1 fruit fly cellular context compared by ENCODE assay signal in genomic region chr3L:2152730-2153129, dm6.
TF ChIP-seq lines count a peak whose summit lies in the region.

No protein-coding gene starts in this region.

TF ChIP-seq in whole organism, embryonic, 481 proteins besides CTCF, POLR2A, EP300 and RAD21 (continued from another document and continues in another):
- TF ChIP-seq CG10274 (GFP tag; optimal IDR thresholded peaks at IDR 0.05; lab: Kevin White, UChicago) (no peak), sd (tag; optimal IDR thresholded peaks at IDR 0.05; lab: Kevin White, UChicago) (no peak), Drgx (GFP tag; IDR thresholded peaks at IDR 0.05; lab: Robert Waterston, UW) (peak; percentile 42), CG7963 (GFP tag; IDR thresholded peaks at IDR 0.05; lab: Robert Waterston, UW; ENCODE audit: partially characterized antibody) (no peak), knrl (GFP tag; IDR thresholded peaks at IDR 0.05; lab: Robert Waterston, UW; ENCODE audit: partially characterized antibody) (no peak), jing (GFP tag; optimal IDR thresholded peaks at IDR 0.05; lab: Kevin White, UChicago) (no peak), Pdp1 (GFP tag; optimal IDR thresholded peaks at IDR 0.05; lab: Kevin White, UChicago) (peak in 1 of 2 experiments; percentile 17), bbx (GFP tag; IDR thresholded peaks at IDR 0.05; lab: Robert Waterston, UW; ENCODE audit: partially characterized antibody) (no peak), sens (GFP tag; lab: Kevin White, UChicago) (peak; percentile 79), CG12659 (GFP tag; optimal IDR thresholded peaks at IDR 0.05; lab: Kevin White, UChicago) (no peak), CG10462 (GFP tag; optimal IDR thresholded peaks at IDR 0.05; lab: Kevin White, UChicago) (no peak), salm (tag; optimal IDR thresholded peaks at IDR 0.05; lab: Kevin White, UChicago) (no peak), Rx (GFP tag; IDR thresholded peaks at IDR 0.05; lab: Robert Waterston, UW) (no peak), CG10959 (GFP tag; IDR thresholded peaks at IDR 0.05; lab: Robert Waterston, UW) (0 out of 2 replicates have a peak, but pooled peaks have one; percentile 42), MBD-R2 (GFP tag; IDR thresholded peaks at IDR 0.05; lab: Robert Waterston, UW) (no peak), CG32767 (GFP tag; IDR thresholded peaks at IDR 0.05; lab: Robert Waterston, UW) (no peak), tap (tag; optimal IDR thresholded peaks at IDR 0.05; lab: Kevin White, UChicago) (no peak), lmd (GFP tag; IDR thresholded peaks at IDR 0.05; lab: Robert Waterston, UW) (no peak; the same call in 1 of the 2 replicates), CG6654 (GFP tag; optimal IDR thresholded peaks at IDR 0.05; lab: Kevin White, UChicago) (no peak), kay (GFP tag; optimal IDR thresholded peaks at IDR 0.05; lab: Kevin White, UChicago) (no peak), ro (GFP tag; IDR thresholded peaks at IDR 0.05; lab: Robert Waterston, UW) (no peak), NC2α (GFP tag; optimal IDR thresholded peaks at IDR 0.05; lab: Kevin White, UChicago) (no peak), CG17359 (tag; optimal IDR thresholded peaks at IDR 0.05; lab: Kevin White, UChicago) (no peak), dm (GFP tag; optimal IDR thresholded peaks at IDR 0.05; lab: Kevin White, UChicago) (no peak), ssp (GFP tag; IDR thresholded peaks at IDR 0.05; lab: Robert Waterston, UW) (no peak), corto (GFP tag; optimal IDR thresholded peaks at IDR 0.05; lab: Kevin White, UChicago) (no peak), danr (GFP tag; IDR thresholded peaks at IDR 0.05; lab: Robert Waterston, UW) (no peak), CG31388 (GFP tag; optimal IDR thresholded peaks at IDR 0.05; lab: Kevin White, UChicago) (no peak), ash1 (GFP tag; optimal IDR thresholded peaks at IDR 0.05; lab: Kevin White, UChicago) (no peak), CG1602 (GFP tag; optimal IDR thresholded peaks at IDR 0.05; lab: Kevin White, UChicago) (no peak), Bteb2 (GFP tag; optimal IDR thresholded peaks at IDR 0.05; lab: Kevin White, UChicago) (no peak), Dek (tag; optimal IDR thresholded peaks at IDR 0.05; lab: Kevin White, UChicago) (no peak), Atf-2 (GFP tag; optimal IDR thresholded peaks at IDR 0.05; lab: Kevin White, UChicago) (no peak), CG11456 (GFP tag; IDR thresholded peaks at IDR 0.05; lab: Robert Waterston, UW) (no peak), inv (GFP tag; IDR thresholded peaks at IDR 0.05; lab: Robert Waterston, UW; ENCODE audit: partially characterized antibody) (no peak), Asciz (GFP tag; optimal IDR thresholded peaks at IDR 0.05; lab: Kevin White, UChicago) (no peak), vfl (GFP tag; optimal IDR thresholded peaks at IDR 0.05; lab: Kevin White, UChicago) (no peak), CG17186 (GFP tag; optimal IDR thresholded peaks at IDR 0.05; lab: Kevin White, UChicago) (no peak), aop (GFP tag; IDR thresholded peaks at IDR 0.05; lab: Robert Waterston, UW) (no peak), ac (GFP tag; optimal IDR thresholded peaks at IDR 0.05; lab: Kevin White, UChicago) (no peak), Hr3 (GFP tag; optimal IDR thresholded peaks at IDR 0.05; lab: Kevin White, UChicago) (no peak), Doc3 (GFP tag; IDR thresholded peaks at IDR 0.05; lab: Robert Waterston, UW; ENCODE audit: partially characterized antibody) (no peak), Rfx (GFP tag; IDR thresholded peaks at IDR 0.05; lab: Robert Waterston, UW) (peak; percentile 45), CG2120 (GFP tag; optimal IDR thresholded peaks at IDR 0.05; lab: Kevin White, UChicago) (peak; percentile 56), CG8290 (GFP tag; optimal IDR thresholded peaks at IDR 0.05; lab: Kevin White, UChicago) (no peak), CG8290 (tag; optimal IDR thresholded peaks at IDR 0.05; lab: Kevin White, UChicago) (peak in 1 of 2 experiments; percentile 46), caup (GFP tag; optimal IDR thresholded peaks at IDR 0.05; lab: Kevin White, UChicago; ENCODE audit: severe bottlenecking) (no peak), C15 (GFP tag; IDR thresholded peaks at IDR 0.05; lab: Robert Waterston, UW) (no peak), vnd (GFP tag; IDR thresholded peaks at IDR 0.05; lab: Robert Waterston, UW; ENCODE audit: partially characterized antibody) (0 out of 3 replicates have a peak, but pooled peaks have one; percentile 30), CG8478 (optimal IDR thresholded peaks at IDR 0.05; lab: Kevin White, UChicago) (no peak), Bdp1 (GFP tag; optimal IDR thresholded peaks at IDR 0.05; lab: Kevin White, UChicago) (no peak), CG12769 (tag; optimal IDR thresholded peaks at IDR 0.05; lab: Kevin White, UChicago) (peak; percentile 34), CG11093 (GFP tag; IDR thresholded peaks at IDR 0.05; lab: Robert Waterston, UW) (no peak), ttk (GFP tag; IDR thresholded peaks at IDR 0.05; lab: Robert Waterston, UW) (peak; percentile 39; the same call in 1 of the 2 replicates), Mrtf (GFP tag; IDR thresholded peaks at IDR 0.05; lab: Robert Waterston, UW) (no peak), gt (GFP tag; IDR thresholded peaks at IDR 0.05; lab: Robert Waterston, UW) (no peak), CG43689 (GFP tag; IDR thresholded peaks at IDR 0.05; lab: Robert Waterston, UW) (no peak), CG12942 (GFP tag; optimal IDR thresholded peaks at IDR 0.05; lab: Kevin White, UChicago) (no peak), CG16813 (GFP tag; IDR thresholded peaks at IDR 0.05; lab: Robert Waterston, UW; ENCODE audit: partially characterized antibody) (no peak), crol (GFP tag; IDR thresholded peaks at IDR 0.05; lab: Robert Waterston, UW) (peak; percentile 37; the same call in 1 of the 2 replicates), D19B (GFP tag; optimal IDR thresholded peaks at IDR 0.05; lab: Kevin White, UChicago) (no peak), CG31365 (tag; optimal IDR thresholded peaks at IDR 0.05; lab: Kevin White, UChicago) (no peak), CG3281 (GFP tag; optimal IDR thresholded peaks at IDR 0.05; lab: Kevin White, UChicago) (no peak), CG4707 (GFP tag; optimal IDR thresholded peaks at IDR 0.05; lab: Kevin White, UChicago) (no peak), gcm (GFP tag; optimal IDR thresholded peaks at IDR 0.05; lab: Kevin White, UChicago) (no peak), Eip74EF (GFP tag; optimal IDR thresholded peaks at IDR 0.05; lab: Kevin White, UChicago) (no peak), CG16863 (GFP tag; optimal IDR thresholded peaks at IDR 0.05; lab: Kevin White, UChicago) (no peak), CG10979 (tag; optimal IDR thresholded peaks at IDR 0.05; lab: Kevin White, UChicago) (no peak), jumu (GFP tag; optimal IDR thresholded peaks at IDR 0.05; lab: Kevin White, UChicago) (no peak), Nf-YB (GFP tag; optimal IDR thresholded peaks at IDR 0.05; lab: Kevin White, UChicago) (no peak), E2f1 (GFP tag; IDR thresholded peaks at IDR 0.05; lab: Robert Waterston, UW) (0 out of 2 replicates have a peak, but pooled peaks have one; percentile 14), CG31441 (GFP tag; IDR thresholded peaks at IDR 0.05; lab: Robert Waterston, UW) (no peak), CG9609 (GFP tag; optimal IDR thresholded peaks at IDR 0.05; lab: Kevin White, UChicago) (no peak), E2f2 (GFP tag; IDR thresholded peaks at IDR 0.05; lab: Robert Waterston, UW) (peak; percentile 10; the same call in 1 of the 2 replicates), CG3407 (GFP tag; optimal IDR thresholded peaks at IDR 0.05; lab: Kevin White, UChicago) (no peak), Ets97D (GFP tag; optimal IDR thresholded peaks at IDR 0.05; lab: Kevin White, UChicago) (no peak), CG9932 (GFP tag; IDR thresholded peaks at IDR 0.05; lab: Robert Waterston, UW) (peak; percentile 25; the same call in 1 of the 2 replicates), Oli (tag; optimal IDR thresholded peaks at IDR 0.05; lab: Kevin White, UChicago) (peak; percentile 18), CG10209 (GFP tag; optimal IDR thresholded peaks at IDR 0.05; lab: Kevin White, UChicago) (no peak), CG2202 (tag; optimal IDR thresholded peaks at IDR 0.05; lab: Kevin White, UChicago) (no peak), CG2712 (tag; optimal IDR thresholded peaks at IDR 0.05; lab: Kevin White, UChicago) (no peak), HmgZ (tag; optimal IDR thresholded peaks at IDR 0.05; lab: Kevin White, UChicago) (no peak), CG7786 (GFP tag; optimal IDR thresholded peaks at IDR 0.05; lab: Kevin White, UChicago) (no peak), luna (GFP tag; optimal IDR thresholded peaks at IDR 0.05; lab: Kevin White, UChicago) (no peak), wor (GFP tag; IDR thresholded peaks at IDR 0.05; lab: Robert Waterston, UW) (0 out of 2 replicates have a peak, but pooled peaks have one; percentile 17), HLH54F (GFP tag; optimal IDR thresholded peaks at IDR 0.05; lab: Kevin White, UChicago) (no peak), amos (GFP tag; IDR thresholded peaks at IDR 0.05; lab: Robert Waterston, UW; ENCODE audit: partially characterized antibody) (no peak), CG18599 (GFP tag; optimal IDR thresholded peaks at IDR 0.05; lab: Kevin White, UChicago) (no peak), CG3163 (GFP tag; optimal IDR thresholded peaks at IDR 0.05; lab: Kevin White, UChicago) (no peak), CG4282 (GFP tag; optimal IDR thresholded peaks at IDR 0.05; lab: Kevin White, UChicago) (no peak), Ada2b (GFP tag; IDR thresholded peaks at IDR 0.05; lab: Robert Waterston, UW) (peak; percentile 19; the same call in 1 of the 2 replicates), pan (optimal IDR thresholded peaks at IDR 0.05; lab: Kevin White, UChicago) (no peak), pan (GFP tag; optimal IDR thresholded peaks at IDR 0.05 in 1 of 2, IDR thresholded peaks at IDR 0.05 in 1 of 2) (peak in 1 of 2 experiments; percentile 54), Gsc (GFP tag; IDR thresholded peaks at IDR 0.05; lab: Robert Waterston, UW) (no peak), vvl (GFP tag; IDR thresholded peaks at IDR 0.05; lab: Robert Waterston, UW) (peak; percentile 45; the same call in 1 of the 2 replicates), Sox100B (GFP tag; optimal IDR thresholded peaks at IDR 0.05; lab: Kevin White, UChicago) (no peak), da (GFP tag; optimal IDR thresholded peaks at IDR 0.05; lab: Kevin White, UChicago) (no peak), Scr (GFP tag; IDR thresholded peaks at IDR 0.05; lab: Robert Waterston, UW; ENCODE audit: partially characterized antibody) (no peak), GATAe (GFP tag; conservative IDR thresholded peaks at IDR 0.05; lab: Robert Waterston, UW) (no peak), CG3995 (GFP tag; optimal IDR thresholded peaks at IDR 0.05; lab: Kevin White, UChicago) (no peak), CG10147 (GFP tag; optimal IDR thresholded peaks at IDR 0.05; lab: Kevin White, UChicago) (no peak), sisA (GFP tag; IDR thresholded peaks at IDR 0.05; lab: Robert Waterston, UW) (no peak), CG12219 (GFP tag; optimal IDR thresholded peaks at IDR 0.05; lab: Kevin White, UChicago) (no peak), CG11723 (GFP tag; optimal IDR thresholded peaks at IDR 0.05; lab: Kevin White, UChicago) (no peak), crp (GFP tag; optimal IDR thresholded peaks at IDR 0.05; lab: Kevin White, UChicago) (no peak), CG31224 (GFP tag; IDR thresholded peaks at IDR 0.05; lab: Robert Waterston, UW) (no peak), kah (GFP tag; optimal IDR thresholded peaks at IDR 0.05; lab: Kevin White, UChicago) (peak; percentile 83), NK7.1 (GFP tag; optimal IDR thresholded peaks at IDR 0.05; lab: Kevin White, UChicago) (no peak), grn (GFP tag; optimal IDR thresholded peaks at IDR 0.05; lab: Kevin White, UChicago) (no peak), CG14710 (tag; optimal IDR thresholded peaks at IDR 0.05; lab: Kevin White, UChicago) (no peak), CG9215 (GFP tag; IDR thresholded peaks at IDR 0.05; lab: Robert Waterston, UW) (peak; percentile 71), tna (GFP tag; IDR thresholded peaks at IDR 0.05; lab: Robert Waterston, UW; ENCODE audit: partially characterized antibody) (0 out of 2 replicates have a peak, but pooled peaks have one; percentile 9), BtbVII (GFP tag; optimal IDR thresholded peaks at IDR 0.05; lab: Kevin White, UChicago) (no peak), cwo (GFP tag; optimal IDR thresholded peaks at IDR 0.05; lab: Kevin White, UChicago) (no peak), CG15479 (GFP tag; optimal IDR thresholded peaks at IDR 0.05; lab: Kevin White, UChicago) (no peak), zen (tag; optimal IDR thresholded peaks at IDR 0.05; lab: Kevin White, UChicago) (no peak), CG11247 (GFP tag; IDR thresholded peaks at IDR 0.05; lab: Robert Waterston, UW) (no peak), Dip3 (GFP tag; optimal IDR thresholded peaks at IDR 0.05; lab: Kevin White, UChicago) (no peak), croc (GFP tag; conservative IDR thresholded peaks at IDR 0.05; lab: Robert Waterston, UW) (no peak), Myb (GFP tag; optimal IDR thresholded peaks at IDR 0.05; lab: Kevin White, UChicago) (peak; percentile 34), dan (GFP tag; IDR thresholded peaks at IDR 0.05; lab: Robert Waterston, UW) (no peak), CG18011 (GFP tag; optimal IDR thresholded peaks at IDR 0.05; lab: Kevin White, UChicago) (no peak), Nf-YA (GFP tag; IDR thresholded peaks at IDR 0.05; lab: Robert Waterston, UW) (peak; percentile 13; the same call in 1 of the 2 replicates), wdn (GFP tag; IDR thresholded peaks at IDR 0.05; lab: Robert Waterston, UW) (no peak), br (optimal IDR thresholded peaks at IDR 0.05; lab: Kevin White, UChicago) (no peak), CG1233 (GFP tag; optimal IDR thresholded peaks at IDR 0.05; lab: Kevin White, UChicago) (no peak), CG15514 (GFP tag; optimal IDR thresholded peaks at IDR 0.05; lab: Kevin White, UChicago) (no peak), Hand (GFP tag; optimal IDR thresholded peaks at IDR 0.05; lab: Kevin White, UChicago) (no peak), CG18476 (GFP tag; optimal IDR thresholded peaks at IDR 0.05; lab: Kevin White, UChicago) (no peak), Chrac-16 (GFP tag; optimal IDR thresholded peaks at IDR 0.05; lab: Kevin White, UChicago) (no peak), stwl (tag; optimal IDR thresholded peaks at IDR 0.05; lab: Kevin White, UChicago) (no peak), D19A (tag; optimal IDR thresholded peaks at IDR 0.05; lab: Kevin White, UChicago) (no peak), lilli (GFP tag; optimal IDR thresholded peaks at IDR 0.05; lab: Kevin White, UChicago) (peak; percentile 22), shn (GFP tag; optimal IDR thresholded peaks at IDR 0.05; lab: Kevin White, UChicago) (no peak), H15 (GFP tag; IDR thresholded peaks at IDR 0.05; lab: Robert Waterston, UW) (no peak)
